Fruit fly (Drosophila melanogaster) whole organism, embryonic: ENCODE measurements around the gene CG34429.
A peak's percentile ranks its signal among the peaks of the same experiment; 100 is the strongest.

ENCODE experiments used
- Asciz ChIP-seq: fragments of 200-800 bp; sonication (Bioruptor generic); optimal IDR thresholded peaks from 2 replicates; lab custom pipeline; 2017; ENCODE audit warnings: missing biosample characterization, mild to moderate bottlenecking, missing genetic modification characterization, missing genetic modification reagents
- CG1024 ChIP-seq: fragments of 200-800 bp; sonication (Bioruptor generic); IDR thresholded peaks from 2 replicates; pipeline ENCODE4 v1.3.6; 2022; ENCODE audit warnings: missing biosample characterization, missing genetic modification characterization
- CG11504 ChIP-seq: fragments of 200-800 bp; sonication (Bioruptor generic); optimal IDR thresholded peaks from 3 replicates; lab custom pipeline; 2019; ENCODE audit warnings: missing biosample characterization, mild to moderate bottlenecking, missing genetic modification characterization, moderate library complexity
- CG14860 ChIP-seq: fragments of 200-800 bp; sonication (Bioruptor generic); IDR thresholded peaks from 3 replicates; pipeline ENCODE4 v1.3.6; 2022; ENCODE audit warnings: missing biosample characterization, missing genetic modification characterization; ENCODE audit not compliant: partially characterized antibody
- CG15073 ChIP-seq: fragments of 200-800 bp; sonication (Bioruptor generic); optimal IDR thresholded peaks from 2 replicates; lab custom pipeline; 2016; ENCODE audit warnings: missing biosample characterization, missing genetic modification characterization
- CG16815 ChIP-seq: fragments of 200-800 bp; sonication (Bioruptor generic); optimal IDR thresholded peaks from 3 replicates; lab custom pipeline; 2017; ENCODE audit warnings: missing biosample characterization, mild to moderate bottlenecking, missing genetic modification characterization
- CG16863 ChIP-seq: fragments of 200-800 bp; sonication (Bioruptor generic); optimal IDR thresholded peaks from 3 replicates; lab custom pipeline; 2016; ENCODE audit warnings: missing biosample characterization, missing genetic modification characterization
- CG17829 ChIP-seq: fragments of 200-800 bp; optimal IDR thresholded peaks from 2 replicates; lab custom pipeline; 2019; ENCODE audit warnings: missing biosample characterization, mild to moderate bottlenecking, missing genetic modification characterization, moderate library complexity
- CG17912 ChIP-seq: fragments of 200-800 bp; sonication (Bioruptor generic); optimal IDR thresholded peaks from 2 replicates; lab custom pipeline; 2018; ENCODE audit warnings: missing biosample characterization, mild to moderate bottlenecking, missing genetic modification characterization
- CG18011 ChIP-seq: fragments of 200-800 bp; sonication (Bioruptor generic); optimal IDR thresholded peaks from 2 replicates; lab custom pipeline; 2017; ENCODE audit warnings: missing biosample characterization, missing genetic modification characterization, mild to moderate bottlenecking, moderate library complexity, missing genotype
- CG2199 ChIP-seq: fragments of 200-800 bp; sonication (Bioruptor generic); IDR thresholded peaks from 3 replicates; pipeline ENCODE4 v1.3.6; 2022; ENCODE audit warnings: missing biosample characterization, missing genetic modification characterization
- CG2712 ChIP-seq: fragments of 200-800 bp; optimal IDR thresholded peaks from 3 replicates; lab custom pipeline; 2019; ENCODE audit warnings: missing biosample characterization, mild to moderate bottlenecking, missing genetic modification characterization, moderate library complexity
- CG2875 ChIP-seq: fragments of 200-800 bp; sonication (Bioruptor generic); optimal IDR thresholded peaks from 2 replicates; lab custom pipeline; 2017; ENCODE audit warnings: missing biosample characterization, mild to moderate bottlenecking, missing genetic modification characterization, missing genetic modification reagents
- CG3407 ChIP-seq: fragments of 200-800 bp; sonication (Bioruptor generic); optimal IDR thresholded peaks from 2 replicates; lab custom pipeline; 2018; ENCODE audit warnings: missing biosample characterization, mild to moderate bottlenecking, missing genetic modification characterization
- CG4424 ChIP-seq: fragments of 200-800 bp; sonication (Bioruptor generic); optimal IDR thresholded peaks from 3 replicates; lab custom pipeline; 2016; ENCODE audit warnings: missing biosample characterization, missing genetic modification characterization
- CG4617 ChIP-seq: fragments of 200-800 bp; sonication (Bioruptor generic); optimal IDR thresholded peaks from 3 replicates; lab custom pipeline; 2016; ENCODE audit warnings: missing biosample characterization, missing genetic modification characterization, borderline replicate concordance
- CG5953 ChIP-seq: fragments of 200-800 bp; sonication (Bioruptor generic); IDR thresholded peaks from 2 replicates; pipeline ENCODE4 v1.3.6; 2022; ENCODE audit warnings: missing biosample characterization, missing genetic modification characterization
- CG6854 ChIP-seq: fragments of 200-800 bp; sonication (Bioruptor generic); optimal IDR thresholded peaks from 3 replicates; lab custom pipeline; 2017; ENCODE audit warnings: missing biosample characterization, mild to moderate bottlenecking, missing genetic modification characterization
- CG7745 ChIP-seq: fragments of 200-800 bp; sonication (Bioruptor generic); optimal IDR thresholded peaks from 2 replicates; lab custom pipeline; 2018; ENCODE audit warnings: missing biosample characterization, mild to moderate bottlenecking, missing genetic modification characterization, moderate library complexity
- CG8478 ChIP-seq: fragments of >200 bp; optimal IDR thresholded peaks from 2 replicates; lab custom pipeline; 2018
- CG8765 ChIP-seq: fragments of 200-800 bp; sonication (Bioruptor generic); IDR thresholded peaks from 2 replicates; pipeline ENCODE4 v1.3.6; 2022; ENCODE audit warnings: missing biosample characterization, missing genetic modification characterization
- CG9609 ChIP-seq: fragments of 200-800 bp; sonication (Bioruptor generic); optimal IDR thresholded peaks from 3 replicates; lab custom pipeline; 2016; ENCODE audit warnings: missing biosample characterization, missing genetic modification characterization
- CG9727 ChIP-seq: fragments of 200-800 bp; sonication (Bioruptor generic); optimal IDR thresholded peaks from 3 replicates; lab custom pipeline; 2017; ENCODE audit warnings: missing biosample characterization, mild to moderate bottlenecking, missing genetic modification characterization
- CG9817 ChIP-seq: fragments of 200-800 bp; sonication (Bioruptor generic); optimal IDR thresholded peaks from 2 replicates; lab custom pipeline; 2018; ENCODE audit warnings: missing biosample characterization, mild to moderate bottlenecking, missing genetic modification characterization, moderate library complexity
- Dll ChIP-seq: fragments of 200-800 bp; sonication (Bioruptor generic); IDR thresholded peaks from 4 replicates; pipeline ENCODE4 v1.3.6; 2022; ENCODE audit warnings: missing biosample characterization, missing genetic modification characterization; ENCODE audit not compliant: partially characterized antibody
- Fer1 ChIP-seq: fragments of 200-800 bp; sonication (Bioruptor generic); optimal IDR thresholded peaks from 2 replicates; lab custom pipeline; 2017; ENCODE audit warnings: missing biosample characterization, mild to moderate bottlenecking, missing genetic modification characterization
- HLH54F ChIP-seq: fragments of 200-800 bp; sonication (Bioruptor generic); optimal IDR thresholded peaks from 3 replicates; lab custom pipeline; 2016; ENCODE audit warnings: missing biosample characterization, missing genetic modification characterization
- Hr39 ChIP-seq: fragments of >200 bp; optimal IDR thresholded peaks from 2 replicates; lab custom pipeline; 2017
- Hr78 ChIP-seq, 2 experiments: fragments of 200-800 bp in 1 of 2; fragments of >200 bp in 1 of 2; sonication (Bioruptor generic) in 1 of 2; optimal IDR thresholded peaks; 2 replicates each; lab custom pipeline; 2017 to 2019; ENCODE audit warnings: missing biosample characterization in 2 of 2, missing genetic modification characterization in 2 of 2, mild to moderate bottlenecking in 1 of 2, moderate library complexity in 1 of 2
- Jarid2 ChIP-seq: fragments of 200-800 bp; sonication (Bioruptor generic); optimal IDR thresholded peaks from 3 replicates; lab custom pipeline; 2017; ENCODE audit warnings: mild to moderate bottlenecking, missing biosample characterization, missing genetic modification reagents, missing genetic modification characterization
- Pdp1 ChIP-seq, 2 experiments: fragments of 200-800 bp; sonication (Bioruptor generic); optimal IDR thresholded peaks; 3 replicates each; lab custom pipeline; 2016; ENCODE audit warnings: missing biosample characterization in 2 of 2, missing genetic modification characterization in 2 of 2, mild to moderate bottlenecking in 1 of 2, moderate library complexity in 1 of 2
- Sin3A ChIP-seq: fragments of >200 bp; optimal IDR thresholded peaks from 2 replicates; lab custom pipeline; 2018
- TFAM ChIP-seq: fragments of 200-800 bp; sonication (Bioruptor generic); optimal IDR thresholded peaks from 2 replicates; lab custom pipeline; 2017; ENCODE audit warnings: missing biosample characterization, missing genetic modification characterization, inconsistent platforms
- ase ChIP-seq: fragments of 200-800 bp; sonication (Bioruptor generic); IDR thresholded peaks from 3 replicates; pipeline ENCODE4 v1.3.6; 2022; ENCODE audit warnings: missing biosample characterization, missing genetic modification characterization
- ash1 ChIP-seq: fragments of 200-800 bp; sonication (Bioruptor generic); optimal IDR thresholded peaks from 2 replicates; lab custom pipeline; 2018; ENCODE audit warnings: missing biosample characterization, mild to moderate bottlenecking, missing genetic modification characterization
- bcd ChIP-seq: fragments of 200-800 bp; sonication (Bioruptor generic); optimal IDR thresholded peaks from 2 replicates; lab custom pipeline; 2017; ENCODE audit warnings: missing biosample characterization, mild to moderate bottlenecking, missing genetic modification characterization
- crol ChIP-seq: fragments of 200-800 bp; sonication (Bioruptor generic); IDR thresholded peaks from 2 replicates; pipeline ENCODE4 v1.3.6; 2022; ENCODE audit warnings: missing biosample characterization, missing genetic modification characterization
- crp ChIP-seq, 2 experiments: fragments of 200-800 bp; sonication (Bioruptor generic); optimal IDR thresholded peaks; 2 replicates in 1 of 2; 3 replicates in 1 of 2; lab custom pipeline; 2017; ENCODE audit warnings: missing biosample characterization in 2 of 2, missing genetic modification characterization in 2 of 2, mild to moderate bottlenecking in 1 of 2, moderate library complexity in 1 of 2
- disco-r ChIP-seq: fragments of 200-800 bp; sonication (Bioruptor generic); optimal IDR thresholded peaks from 2 replicates; lab custom pipeline; 2016; ENCODE audit warnings: missing biosample characterization, missing genetic modification characterization
- dm ChIP-seq: fragments of 200-800 bp; sonication (Bioruptor generic); optimal IDR thresholded peaks from 3 replicates; lab custom pipeline; 2016; ENCODE audit warnings: missing biosample characterization, missing genetic modification characterization
- dmrt99B ChIP-seq: fragments of 200-800 bp; sonication (Bioruptor generic); optimal IDR thresholded peaks from 2 replicates; lab custom pipeline; 2018; ENCODE audit warnings: missing biosample characterization, mild to moderate bottlenecking, missing genetic modification characterization, moderate library complexity
- fd96Cb ChIP-seq: fragments of 200-800 bp; sonication (Bioruptor generic); optimal IDR thresholded peaks from 2 replicates; lab custom pipeline; 2018; ENCODE audit warnings: missing biosample characterization, mild to moderate bottlenecking, missing genetic modification characterization, moderate library complexity
- hth ChIP-seq: fragments of >200 bp; optimal IDR thresholded peaks from 2 replicates; lab custom pipeline; 2017; ENCODE audit warnings: inconsistent platforms
- mam ChIP-seq: fragments of 200-800 bp; sonication (Bioruptor generic); optimal IDR thresholded peaks from 3 replicates; lab custom pipeline; 2016; ENCODE audit warnings: missing biosample characterization, missing genetic modification characterization
- pfk ChIP-seq: fragments of 200-800 bp; sonication (Bioruptor generic); optimal IDR thresholded peaks from 2 replicates; lab custom pipeline; 2018; ENCODE audit warnings: missing biosample characterization, mild to moderate bottlenecking, missing genetic modification characterization, moderate library complexity
- pnt ChIP-seq: fragments of 200-800 bp; sonication (Bioruptor generic); optimal IDR thresholded peaks from 3 replicates; lab custom pipeline; 2016; ENCODE audit warnings: missing biosample characterization, missing genetic modification characterization
- pum ChIP-seq: fragments of 200-800 bp; sonication (Bioruptor generic); optimal IDR thresholded peaks from 2 replicates; lab custom pipeline; 2016; ENCODE audit warnings: missing biosample characterization, missing genetic modification characterization
- run ChIP-seq: fragments of 200-800 bp; sonication (Bioruptor generic); optimal IDR thresholded peaks from 3 replicates; lab custom pipeline; 2018; ENCODE audit warnings: missing biosample characterization, mild to moderate bottlenecking, missing genetic modification characterization
- slou ChIP-seq: fragments of 200-800 bp; sonication (Bioruptor generic); optimal IDR thresholded peaks from 3 replicates; lab custom pipeline; 2016; ENCODE audit warnings: missing biosample characterization, missing genetic modification characterization
- stc ChIP-seq: fragments of 200-800 bp; sonication (Bioruptor generic); IDR thresholded peaks from 2 replicates; pipeline ENCODE4 v1.3.6; 2022; ENCODE audit warnings: missing biosample characterization, missing genetic modification characterization
- unc-4 ChIP-seq: fragments of 200-800 bp; sonication (Bioruptor generic); IDR thresholded peaks from 2 replicates; pipeline ENCODE4 v1.3.6; 2022; ENCODE audit warnings: missing biosample characterization, missing genetic modification characterization; ENCODE audit not compliant: partially characterized antibody

The CG34429 gene

dm6 chr3L:13015195-13015822 lies 47.5 kb upstream of the CG34429 start, which contains the start of gene MICAL-like (continued):
- peak; percentile 29 for TF ChIP-seq HLH54F (GFP tag; lab: Kevin White, UChicago)
- TF ChIP-seq CG8765 (GFP tag; lab: Robert Waterston, UW) = no peak
- TF ChIP-seq mam (GFP tag; lab: Kevin White, UChicago) = peak; percentile 54
- TF ChIP-seq ash1 (GFP tag; lab: Kevin White, UChicago) = no peak
- TF ChIP-seq CG4617 (GFP tag; lab: Kevin White, UChicago) = peak; percentile 6
- no peak for TF ChIP-seq crol (GFP tag; lab: Robert Waterston, UW)
- TF ChIP-seq Hr39 (lab: Kevin White, UChicago) = no peak
- no peak for TF ChIP-seq dmrt99B
- no peak for TF ChIP-seq CG6854
- 0 out of 2 replicates have a peak, but pooled peaks have one; percentile 10 for TF ChIP-seq CG1024 (GFP tag; lab: Robert Waterston, UW)
- no peak for TF ChIP-seq pfk
- no peak for TF ChIP-seq CG2875 (GFP tag; lab: Kevin White, UChicago)
- TF ChIP-seq dm (GFP tag; lab: Kevin White, UChicago) = no peak
- no peak for TF ChIP-seq CG2199 (GFP tag; lab: Robert Waterston, UW)
- no peak for TF ChIP-seq CG4424 (GFP tag; lab: Kevin White, UChicago)
- TF ChIP-seq CG8478 = no peak
- TF ChIP-seq CG9817 (tag; lab: Kevin White, UChicago) = peak; percentile 30
- no peak for TF ChIP-seq disco-r (GFP tag; lab: Kevin White, UChicago)
- TF ChIP-seq stc (GFP tag; lab: Robert Waterston, UW) = no peak
- TF ChIP-seq Sin3A = no peak
- TF ChIP-seq CG7745 (tag; lab: Kevin White, UChicago) = no peak
- peak; percentile 4 for TF ChIP-seq CG9609 (GFP tag; lab: Kevin White, UChicago)
- TF ChIP-seq CG18011 (GFP tag; lab: Kevin White, UChicago) = no peak
- TF ChIP-seq crp (GFP tag; optimal IDR thresholded peaks at IDR 0.05; lab: Kevin White, UChicago) = no peak
- TF ChIP-seq hth = no peak
- TF ChIP-seq Hr78 (GFP tag; optimal IDR thresholded peaks at IDR 0.05; lab: Kevin White, UChicago) = no peak
- TF ChIP-seq Fer1 (GFP tag; lab: Kevin White, UChicago) = no peak
- TF ChIP-seq CG17829 (tag; lab: Kevin White, UChicago) = no peak
- peak; percentile 49; the same call in 1 of the 3 replicates for TF ChIP-seq ase (GFP tag; lab: Robert Waterston, UW)
- no peak for TF ChIP-seq CG9727 (GFP tag; lab: Kevin White, UChicago)
- no peak for TF ChIP-seq run (tag; lab: Kevin White, UChicago)
- peak; percentile 27 for TF ChIP-seq pnt (GFP tag; lab: Kevin White, UChicago)
- TF ChIP-seq slou (GFP tag; lab: Kevin White, UChicago) = no peak
- no peak for TF ChIP-seq Jarid2 (GFP tag; lab: Kevin White, UChicago)
- no peak for TF ChIP-seq CG17912
- no peak for TF ChIP-seq fd96Cb (tag; lab: Kevin White, UChicago)
- TF ChIP-seq CG16863 (GFP tag; lab: Kevin White, UChicago) = no peak
- TF ChIP-seq unc-4 (GFP tag; lab: Robert Waterston, UW) = peak; percentile 84
- peak; percentile 94 for TF ChIP-seq Dll (GFP tag; lab: Robert Waterston, UW)
- TF ChIP-seq Pdp1 (GFP tag; optimal IDR thresholded peaks at IDR 0.05; lab: Kevin White, UChicago) = peak in 1 of 2 experiments; percentile 4
- TF ChIP-seq bcd (GFP tag; lab: Kevin White, UChicago) = no peak
- TF ChIP-seq TFAM (GFP tag; lab: Kevin White, UChicago) = no peak
- TF ChIP-seq CG11504 (tag; lab: Kevin White, UChicago) = no peak
- no peak for TF ChIP-seq CG3407 (GFP tag; lab: Kevin White, UChicago)
- TF ChIP-seq CG16815 (GFP tag; lab: Kevin White, UChicago) = no peak
- TF ChIP-seq CG15073 (GFP tag; lab: Kevin White, UChicago) = peak; percentile 2
- TF ChIP-seq CG14860 (GFP tag; lab: Robert Waterston, UW) = peak; percentile 77
- no peak for TF ChIP-seq CG5953 (GFP tag; lab: Robert Waterston, UW)
- TF ChIP-seq pum (GFP tag; lab: Kevin White, UChicago) = no peak
- TF ChIP-seq CG2712 (tag; lab: Kevin White, UChicago) = no peak
- no peak for TF ChIP-seq Asciz
